Worm (Caenorhabditis elegans) whole organism, young adult: ENCODE data around the gene Y19D10B.6.

Source experiments
- F57A8.1 ChIP-seq: fragments of 200-800 bp; sonication (Bioruptor generic); optimal IDR thresholded peaks from 2 replicates; lab custom pipeline; 2018; ENCODE audit warnings: mild to moderate bottlenecking, missing genetic modification characterization, moderate library complexity, missing compliant biosample characterization
- K12H6.12 ChIP-seq: fragments of 200-800 bp; sonication (Bioruptor generic); optimal IDR thresholded peaks from 2 replicates; lab custom pipeline; 2018; ENCODE audit warnings: mild to moderate bottlenecking, missing genetic modification characterization, missing compliant biosample characterization
- ama-1 ChIP-seq, 3 experiments: fragments of 150-350 bp in 1 of 3; sonication (generic microtip) in 2 of 3; optimal IDR thresholded peaks; 2 replicates each; lab custom pipeline; 2014 to 2018; ENCODE audit warnings: missing biosample characterization in 2 of 3, missing genetic modification characterization in 2 of 3, missing genetic modification reagents in 2 of 3
- ceh-40 ChIP-seq: fragments of 200-800 bp; sonication (Bioruptor generic); IDR thresholded peaks from 2 replicates; pipeline ENCODE4 v1.3.6; 2022; ENCODE audit warnings: missing genetic modification characterization, missing compliant biosample characterization
- dpl-1 ChIP-seq: fragments of 150-350 bp; optimal IDR thresholded peaks from 2 replicates; lab custom pipeline; 2014; ENCODE audit warnings: missing biosample characterization, missing genetic modification reagents, missing genetic modification characterization
- egrh-3 ChIP-seq: fragments of 200-800 bp; sonication (Bioruptor generic); IDR thresholded peaks from 2 replicates; pipeline ENCODE4 v1.3.6; 2022; ENCODE audit warnings: missing genetic modification reagents, missing genetic modification characterization, missing compliant biosample characterization
- him-1 ChIP-seq: sonication (generic microtip); optimal IDR thresholded peaks from 2 replicates; lab custom pipeline; 2016; ENCODE audit warnings: missing genotype, missing genetic modification reagents, missing genetic modification characterization, missing compliant biosample characterization
- hlh-26 ChIP-seq: fragments of 200-800 bp; sonication (Bioruptor generic); conservative IDR thresholded peaks from 2 replicates; pipeline ENCODE4 v1.3.6; 2022; ENCODE audit warnings: missing genetic modification reagents, missing genetic modification characterization, missing compliant biosample characterization
- lin-26 ChIP-seq: fragments of 200-800 bp; sonication (Bioruptor generic); IDR thresholded peaks from 2 replicates; pipeline ENCODE4 v1.3.6; 2022; ENCODE audit warnings: missing genetic modification reagents, missing genetic modification characterization, missing compliant biosample characterization
- madf-6 ChIP-seq: fragments of 200-800 bp; sonication (Bioruptor generic); IDR thresholded peaks from 2 replicates; pipeline ENCODE4 v1.3.6; 2022; ENCODE audit warnings: missing genetic modification reagents, missing genetic modification characterization, missing compliant biosample characterization
- unc-62 ChIP-seq: fragments of 150-350 bp; optimal IDR thresholded peaks from 2 replicates; lab custom pipeline; 2014; ENCODE audit warnings: missing biosample characterization, missing genetic modification reagents, missing genetic modification characterization
- zfh-2 ChIP-seq: fragments of 200-800 bp; sonication (Bioruptor generic); conservative IDR thresholded peaks from 2 replicates; pipeline ENCODE4 v1.3.6; 2022; ENCODE audit warnings: missing genetic modification reagents, missing genetic modification characterization, missing compliant biosample characterization

DNA sequence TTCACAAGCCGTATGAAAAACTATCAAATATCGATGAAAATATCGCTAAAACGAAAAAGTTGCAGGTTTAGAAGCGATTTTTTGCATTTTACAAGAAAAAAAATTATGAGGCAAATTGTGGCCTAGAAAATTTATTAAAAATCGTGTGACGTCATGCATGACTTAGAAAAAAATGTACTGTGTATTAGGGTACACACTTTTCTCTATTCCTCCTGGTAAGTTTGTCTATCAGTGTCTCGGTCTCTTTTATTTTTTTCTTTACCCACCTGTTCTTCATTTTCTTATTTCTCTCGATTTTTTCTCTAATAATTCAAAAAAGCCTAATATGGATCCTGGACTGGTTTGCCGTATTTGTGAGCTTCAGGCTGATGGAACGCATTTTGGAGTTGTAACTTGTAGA lies 35.8 kb downstream of the Y19D10B.6 start, which contains the start of gene nhr-227:
- TF ChIP-seq zfh-2 (GFP tag; lab: Robert Waterston, UW) (no peak), ceh-40 (no peak), unc-62 (GFP tag; lab: Kevin White, UChicago) (no peak), ama-1 (optimal IDR thresholded peaks at IDR 0.05; lab: Kevin White, UChicago) (no peak), ama-1 (GFP tag; optimal IDR thresholded peaks at IDR 0.05; lab: Kevin White, UChicago) (no peak), hlh-26 (GFP tag; lab: Robert Waterston, UW) (no peak), him-1 (tag; lab: Kevin White, UChicago) (no peak), madf-6 (GFP tag; lab: Robert Waterston, UW) (no peak), egrh-3 (GFP tag; lab: Robert Waterston, UW) (no peak), F57A8.1 (GFP tag; lab: Kevin White, UChicago) (no peak), K12H6.12 (tag; lab: Kevin White, UChicago) (no peak), dpl-1 (no peak), lin-26 (no peak)
